Worm (Caenorhabditis elegans) whole organism, L3 larva: ENCODE results near the gene srg-20.
A peak's percentile ranks its signal among the peaks of the same experiment; 100 is the strongest.
"Not testable (repeated sequence)": the region's sequence is repeated elsewhere in the genome, so short reads cannot be mapped to it uniquely, and the experiment has no call there.

ENCODE experiments used
- ZK546.5 ChIP-seq: sonication (generic microtip); optimal IDR thresholded peaks from 2 replicates; lab custom pipeline; 2017; ENCODE audit warnings: missing biosample characterization, missing genetic modification characterization
- ceh-82 ChIP-seq: fragments of 150-350 bp; optimal IDR thresholded peaks from 2 replicates; lab custom pipeline; 2014; ENCODE audit warnings: missing biosample characterization, missing genetic modification characterization
- ceh-9 ChIP-seq: sonication (generic microtip); optimal IDR thresholded peaks from 2 replicates; lab custom pipeline; 2018; ENCODE audit warnings: missing biosample characterization, missing genetic modification characterization
- daf-12 ChIP-seq: fragments of 150-350 bp; optimal IDR thresholded peaks from 2 replicates; lab custom pipeline; 2014; ENCODE audit warnings: missing biosample characterization, missing genetic modification reagents, missing genetic modification characterization
- egl-5 ChIP-seq: fragments of 150-350 bp; optimal IDR thresholded peaks from 2 replicates; lab custom pipeline; 2017; ENCODE audit warnings: missing biosample characterization, missing genetic modification reagents, missing genetic modification characterization, inconsistent platforms
- elt-1 ChIP-seq: fragments of 150-350 bp; optimal IDR thresholded peaks from 2 replicates; lab custom pipeline; 2014; ENCODE audit warnings: missing biosample characterization, missing genetic modification characterization
- elt-2 ChIP-seq: sonication (generic microtip); optimal IDR thresholded peaks from 2 replicates; lab custom pipeline; 2016; ENCODE audit warnings: missing genetic modification reagents, mild to moderate bottlenecking, missing genetic modification characterization, missing compliant biosample characterization
- elt-3 ChIP-seq, 3 experiments: fragments of 150-350 bp in 1 of 3; sonication (generic microtip) in 2 of 3; optimal IDR thresholded peaks; 2 replicates in 2 of 3; 4 replicates in 1 of 3; lab custom pipeline; 2014 to 2017; ENCODE audit warnings: missing biosample characterization in 3 of 3, missing genetic modification characterization in 3 of 3
- fkh-10 ChIP-seq: sonication (generic microtip); optimal IDR thresholded peaks from 2 replicates; lab custom pipeline; 2017; ENCODE audit warnings: missing biosample characterization, missing genetic modification reagents, missing genetic modification characterization
- fkh-2 ChIP-seq: fragments of 150-350 bp; optimal IDR thresholded peaks from 2 replicates; lab custom pipeline; 2014; ENCODE audit warnings: missing biosample characterization, missing genetic modification reagents, missing genetic modification characterization
- fos-1 ChIP-seq: fragments of 150-350 bp; optimal IDR thresholded peaks from 2 replicates; lab custom pipeline; 2014; ENCODE audit warnings: missing biosample characterization, missing genetic modification characterization
- hmg-11 ChIP-seq: sonication (generic microtip); optimal IDR thresholded peaks from 2 replicates; lab custom pipeline; 2016; ENCODE audit warnings: missing genetic modification characterization, missing compliant biosample characterization
- jun-1 ChIP-seq: fragments of 150-350 bp; optimal IDR thresholded peaks from 2 replicates; lab custom pipeline; 2014; ENCODE audit warnings: missing biosample characterization, missing genetic modification reagents, missing genetic modification characterization
- lin-15B ChIP-seq: fragments of 150-350 bp; optimal IDR thresholded peaks from 2 replicates; lab custom pipeline; 2014; ENCODE audit warnings: missing biosample characterization, missing genetic modification characterization
- lin-39 ChIP-seq: fragments of 150-350 bp; optimal IDR thresholded peaks from 2 replicates; lab custom pipeline; 2018; ENCODE audit warnings: missing biosample characterization, missing genetic modification reagents, missing genetic modification characterization
- mdl-1 ChIP-seq: fragments of 150-350 bp; optimal IDR thresholded peaks from 2 replicates; lab custom pipeline; 2014; ENCODE audit warnings: missing biosample characterization, missing genetic modification characterization
- mml-1 ChIP-seq: fragments of 150-350 bp; sonication (generic microtip); optimal IDR thresholded peaks from 3 replicates; lab custom pipeline; 2014; ENCODE audit warnings: missing biosample characterization, missing genetic modification characterization
- nfya-1 ChIP-seq: sonication (generic microtip); optimal IDR thresholded peaks from 2 replicates; lab custom pipeline; 2017; ENCODE audit warnings: missing genetic modification characterization, mild to moderate bottlenecking, missing compliant biosample characterization, antibody characterized with exemption, moderate library complexity; ENCODE audit not compliant: insufficient read depth
- nhr-11 ChIP-seq: fragments of 150-350 bp; optimal IDR thresholded peaks from 2 replicates; lab custom pipeline; 2014; ENCODE audit warnings: missing biosample characterization, missing genetic modification characterization
- nhr-12 ChIP-seq: fragments of 150-350 bp; optimal IDR thresholded peaks from 2 replicates; lab custom pipeline; 2014; ENCODE audit warnings: missing biosample characterization, missing genetic modification characterization
- nhr-23 ChIP-seq: fragments of 150-350 bp; optimal IDR thresholded peaks from 2 replicates; lab custom pipeline; 2014; ENCODE audit warnings: missing biosample characterization, missing genetic modification reagents, missing genetic modification characterization
- nhr-25 ChIP-seq: sonication (generic microtip); optimal IDR thresholded peaks from 2 replicates; lab custom pipeline; 2017; ENCODE audit warnings: missing biosample characterization, missing genetic modification characterization
- nhr-28 ChIP-seq: fragments of 150-350 bp; optimal IDR thresholded peaks from 2 replicates; lab custom pipeline; 2014; ENCODE audit warnings: missing biosample characterization, missing genetic modification characterization
- nhr-67 ChIP-seq: fragments of 150-350 bp; optimal IDR thresholded peaks from 2 replicates; lab custom pipeline; 2014; ENCODE audit warnings: missing biosample characterization, missing genetic modification characterization
- nhr-76 ChIP-seq: fragments of 150-350 bp; sonication (generic microtip); optimal IDR thresholded peaks from 5 replicates; lab custom pipeline; 2014; ENCODE audit warnings: missing biosample characterization, missing genetic modification characterization
- nhr-77 ChIP-seq: fragments of 150-350 bp; optimal IDR thresholded peaks from 2 replicates; lab custom pipeline; 2014; ENCODE audit warnings: missing biosample characterization, missing genetic modification characterization
- pha-4 ChIP-seq: fragments of 150-350 bp; optimal IDR thresholded peaks from 2 replicates; lab custom pipeline; 2014; ENCODE audit warnings: missing biosample characterization, missing genetic modification reagents, missing genetic modification characterization
- pqm-1 ChIP-seq: fragments of 150-350 bp; optimal IDR thresholded peaks from 2 replicates; lab custom pipeline; 2017; ENCODE audit warnings: missing biosample characterization, missing genetic modification characterization, inconsistent platforms
- skn-1 ChIP-seq: fragments of 150-350 bp; optimal IDR thresholded peaks from 2 replicates; lab custom pipeline; 2014; ENCODE audit warnings: missing biosample characterization, missing genetic modification characterization
- tbx-2 ChIP-seq: sonication (generic microtip); optimal IDR thresholded peaks from 2 replicates; lab custom pipeline; 2016; ENCODE audit warnings: mild to moderate bottlenecking, missing genetic modification characterization, missing compliant biosample characterization
- unc-62 ChIP-seq: fragments of 150-350 bp; sonication (generic microtip); optimal IDR thresholded peaks from 4 replicates; lab custom pipeline; 2014; ENCODE audit warnings: missing biosample characterization, missing genetic modification reagents, missing genetic modification characterization
- zag-1 ChIP-seq: fragments of 150-350 bp; optimal IDR thresholded peaks from 2 replicates; lab custom pipeline; 2014; ENCODE audit warnings: missing biosample characterization, missing genetic modification characterization
- ztf-4 ChIP-seq: fragments of 150-350 bp; optimal IDR thresholded peaks from 2 replicates; lab custom pipeline; 2014; ENCODE audit warnings: missing biosample characterization, missing genetic modification characterization

Gene srg-20

DNA sequence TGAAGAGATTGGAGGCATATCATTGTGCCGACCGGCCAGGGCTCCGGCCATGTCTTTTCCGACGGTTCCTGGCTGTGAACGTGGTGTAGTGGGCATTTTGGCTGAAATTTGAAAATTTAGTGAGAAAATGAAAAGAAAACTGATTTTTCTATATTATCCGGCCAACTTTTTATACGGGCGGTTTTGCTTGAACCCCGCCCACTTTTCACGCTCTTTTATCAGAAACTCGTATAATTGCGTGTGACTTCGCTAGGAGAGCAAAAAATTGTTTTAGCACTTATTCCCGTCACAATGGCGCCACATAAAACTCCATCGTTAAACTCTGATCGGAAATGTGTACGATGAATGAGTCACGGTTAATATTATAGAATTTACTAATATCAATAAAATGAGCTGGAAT is 4.3 kb upstream of the srg-20 start, which contains the start of gene C08E3.13:
TSS of gene C08E3.13 (minus strand) at position 101 of the 400 bp plus-strand sequence.
- not testable (repeated sequence) for TF ChIP-seq skn-1 (tag; lab: Kevin White, UChicago); nhr-67; unc-62

DNA sequence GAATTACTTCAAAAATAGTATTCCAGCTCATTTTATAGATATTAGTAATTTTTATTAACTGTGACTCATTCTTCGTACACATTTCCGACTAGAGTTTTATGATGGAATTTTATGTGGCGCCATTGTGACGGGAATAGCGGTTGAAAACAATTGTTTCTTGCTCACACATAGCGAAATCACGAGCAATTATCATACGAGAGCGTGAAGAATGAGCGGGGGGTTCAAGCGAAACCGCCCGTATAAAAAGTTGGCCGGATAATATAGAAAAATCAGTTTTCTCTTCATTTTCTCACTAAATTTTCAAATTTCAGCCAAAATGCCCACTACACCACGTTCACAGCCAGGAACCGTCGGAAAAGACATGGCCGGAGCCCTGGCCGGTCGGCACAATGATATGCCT is 3.0 kb upstream of the srg-20 start, which contains the start of gene C08E3.1:
TSS of gene C08E3.1 (plus strand) at position 301 of the 400 bp plus-strand sequence.
- TF ChIP-seq nhr-25 (tag; lab: Kevin White, UChicago); ceh-9 (tag; lab: Kevin White, UChicago); elt-1: not testable (repeated sequence)

DNA sequence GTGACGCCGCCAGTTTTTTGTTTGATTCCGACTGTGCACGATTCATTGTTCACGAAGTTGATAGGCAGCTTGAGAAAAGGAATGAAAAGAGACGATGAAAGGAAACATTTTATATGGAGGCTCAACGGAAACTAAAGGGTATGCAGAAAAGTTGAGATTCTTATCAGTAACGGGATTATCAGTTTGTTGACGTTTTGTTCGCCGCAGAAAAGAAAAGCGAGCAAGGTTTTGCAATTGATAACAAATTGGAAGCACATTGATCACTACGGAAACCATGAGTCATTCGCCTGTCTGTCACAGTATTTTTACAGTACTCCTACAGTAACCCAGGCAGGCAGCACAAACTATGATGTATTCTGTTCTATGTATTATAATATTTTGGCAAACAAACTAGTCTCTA is 523 bp upstream of the srg-20 start:
- TF ChIP-seq nhr-28 (tag; lab: Kevin White, UChicago) = no peak
- TF ChIP-seq pqm-1 (tag; lab: Kevin White, UChicago) = peak; percentile 47
- TF ChIP-seq elt-2 (tag; lab: Kevin White, UChicago) = peak; percentile 70
- no peak for TF ChIP-seq ceh-82 (tag; lab: Kevin White, UChicago)

DNA sequence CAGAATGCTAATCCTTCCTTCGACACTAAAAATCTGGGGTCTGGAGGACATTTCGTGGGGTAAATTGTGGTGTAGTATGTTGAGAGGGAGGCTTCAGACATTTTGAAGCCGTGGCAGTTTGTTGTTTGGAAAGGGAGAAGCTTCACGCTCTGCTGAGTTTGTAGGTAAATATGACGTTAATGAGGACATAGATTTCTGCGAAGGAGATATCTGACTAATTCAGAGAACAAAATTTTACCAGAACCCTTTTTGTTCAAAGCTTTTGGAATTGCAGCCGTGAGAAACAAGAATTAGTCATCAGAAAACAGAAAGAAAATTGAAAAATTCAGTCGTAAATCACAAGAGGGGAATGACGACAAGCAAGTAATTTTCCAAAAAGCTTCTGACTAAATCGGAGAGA is 4.0 kb downstream of the srg-20 start, which contains the start of gene srh-72:
TSS of gene srh-72 (minus strand) at position 101 of the 400 bp plus-strand sequence.
- TF ChIP-seq nhr-25 (tag; lab: Kevin White, UChicago) (no peak), lin-15B (tag; lab: Kevin White, UChicago) (no peak), nhr-23 (tag; lab: Kevin White, UChicago) (no peak), nhr-11 (tag; lab: Kevin White, UChicago) (no peak), daf-12 (tag; lab: Kevin White, UChicago) (no peak), egl-5 (no peak), elt-1 (no peak), nfya-1 (tag; lab: Kevin White, UChicago) (no peak)

DNA sequence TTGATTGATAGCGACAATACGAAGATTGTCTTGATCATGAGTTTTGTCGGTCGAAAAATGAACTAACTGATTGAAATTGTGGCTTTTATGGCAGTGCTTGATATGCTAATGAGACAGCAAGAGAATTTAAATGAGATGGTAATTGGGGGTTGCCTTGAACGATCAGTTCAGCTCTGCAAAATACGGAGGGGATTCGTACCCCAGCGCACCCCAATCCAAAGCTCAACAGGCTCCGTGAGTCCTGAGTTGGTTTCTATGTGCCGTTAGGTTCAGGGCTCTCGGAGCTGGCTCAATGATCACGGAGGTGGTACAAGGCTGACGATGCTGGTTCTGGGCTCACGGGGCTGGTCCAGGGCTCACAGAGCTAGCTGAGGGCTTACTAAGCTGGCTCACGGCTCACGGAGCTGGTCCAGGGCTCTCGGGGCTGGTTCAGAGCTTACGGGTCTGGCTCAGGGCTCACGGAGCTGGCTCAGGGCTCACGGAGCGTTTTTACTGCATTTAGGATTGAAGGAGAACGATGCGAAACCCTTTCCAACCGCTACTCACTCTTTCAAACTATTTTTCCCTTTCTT is 8.4 kb downstream of the srg-20 start, which contains the start of gene ZC204.6:
TSS of gene ZC204.6 (minus strand) at position 51 of the 572 bp plus-strand sequence.
- no peak for TF ChIP-seq nhr-77 (tag; lab: Kevin White, UChicago)
- no peak for TF ChIP-seq zag-1
- no peak for TF ChIP-seq egl-5
- TF ChIP-seq elt-3 (tag; optimal IDR thresholded peaks at IDR 0.05; lab: Kevin White, UChicago) = no peak
- TF ChIP-seq fos-1 (tag; lab: Kevin White, UChicago) = no peak
- no peak for TF ChIP-seq pha-4
- no peak for TF ChIP-seq ztf-4
- no peak for TF ChIP-seq hmg-11 (tag; lab: Kevin White, UChicago)
- no peak for TF ChIP-seq nhr-12
- TF ChIP-seq, all 47 proteins: peak for 0

DNA sequence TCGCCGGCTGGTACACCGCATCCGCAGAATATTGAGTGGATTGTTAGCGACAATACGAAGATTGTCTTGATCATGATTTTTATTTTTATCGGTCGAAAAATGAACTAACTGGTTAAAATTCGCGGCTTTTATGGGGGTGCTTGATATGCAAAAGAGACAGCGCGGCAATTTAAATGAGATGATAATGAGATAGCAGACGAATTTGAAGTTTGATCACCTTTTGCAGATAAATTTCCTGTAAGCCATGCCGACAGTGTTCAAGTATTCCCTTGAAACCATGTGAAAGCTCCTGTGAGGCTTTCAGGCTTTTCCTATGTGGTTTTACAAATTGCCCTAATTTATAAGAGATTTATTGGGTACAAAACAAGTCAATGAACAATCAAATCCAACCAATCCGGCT is 9.7 kb downstream of the srg-20 start, which contains the start of gene ZC204.17:
TSS of gene ZC204.17 (minus strand) at position 101 of the 400 bp plus-strand sequence.
- no peak for TF ChIP-seq nhr-28 (tag; lab: Kevin White, UChicago)
- no peak for TF ChIP-seq nhr-11 (tag; lab: Kevin White, UChicago)
- TF ChIP-seq elt-2 (tag; lab: Kevin White, UChicago) = no peak
- TF ChIP-seq fkh-2 = no peak
- no peak for TF ChIP-seq fkh-10

DNA sequence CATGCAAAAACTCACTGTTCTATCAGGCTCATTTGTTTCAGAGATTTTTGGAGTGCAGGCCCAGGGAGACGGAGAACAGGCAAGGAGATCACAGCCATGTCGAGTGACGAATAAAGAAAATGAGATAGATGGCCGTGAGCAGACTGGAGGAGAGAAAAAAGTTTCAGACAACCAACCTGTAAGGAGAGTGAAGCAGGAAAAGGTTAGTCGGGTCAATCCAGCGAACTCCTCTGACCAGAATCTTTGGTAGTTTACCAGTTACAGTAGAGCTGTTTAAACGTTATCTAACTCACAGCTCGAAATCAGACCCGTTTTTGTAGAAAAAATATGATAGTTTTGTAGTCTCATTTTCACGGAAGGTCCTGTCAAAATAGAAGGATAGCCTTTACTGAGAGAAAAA is 12.3 kb downstream of the srg-20 start, which contains the start of gene fbxb-21:
TSS of gene fbxb-21 (minus strand) at position 101 of the 400 bp plus-strand sequence.
- peak; percentile 44 for TF ChIP-seq fkh-10
- TF ChIP-seq lin-15B (tag; lab: Kevin White, UChicago) = no peak

DNA sequence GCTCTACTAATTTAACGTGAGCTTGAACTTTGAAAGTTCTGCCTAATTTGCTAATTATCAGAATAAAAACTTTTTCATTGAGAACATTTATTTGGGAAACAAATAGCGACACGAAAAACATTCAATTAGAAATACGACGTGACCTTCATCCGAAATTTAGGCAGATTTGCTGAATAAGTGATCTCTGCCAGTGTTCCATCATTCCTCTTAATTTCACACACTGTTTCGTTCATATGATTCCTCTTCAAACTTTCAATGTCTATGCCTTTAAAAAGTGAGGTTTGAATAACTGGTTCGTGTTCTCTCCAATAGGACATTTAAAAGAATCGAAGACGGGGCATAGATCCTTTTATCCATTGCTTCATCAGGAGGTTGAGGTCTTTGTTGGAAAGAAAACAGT is 14.0 kb downstream of the srg-20 start, which contains the start of gene fbxb-20:
TSS of gene fbxb-20 (minus strand) at position 101 of the 400 bp plus-strand sequence.
- TF ChIP-seq lin-15B (tag; lab: Kevin White, UChicago) = no peak
- TF ChIP-seq elt-2 (tag; lab: Kevin White, UChicago) = no peak
- TF ChIP-seq tbx-2 = no peak
- TF ChIP-seq mml-1 = no peak
- TF ChIP-seq unc-62 = no peak
- no peak for TF ChIP-seq fkh-2
- no peak for TF ChIP-seq pha-4
- TF ChIP-seq lin-39 (tag; lab: Kevin White, UChicago) = no peak
- no peak for TF ChIP-seq mdl-1
- no peak for TF ChIP-seq ZK546.5 (tag; lab: Kevin White, UChicago)
- TF ChIP-seq nhr-76 (tag; lab: Kevin White, UChicago) = no peak
- TF ChIP-seq elt-1 = no peak
- TF ChIP-seq jun-1 (tag; lab: Kevin White, UChicago) = no peak
- no peak for TF ChIP-seq daf-12 (tag; lab: Kevin White, UChicago)
